Worm (Caenorhabditis elegans) whole organism, late embryonic: ENCODE results near the gene C34B4.3.

Source experiments
- elt-2 ChIP-seq: sonication (generic microtip); optimal IDR thresholded peaks from 2 replicates; lab custom pipeline; 2016; ENCODE audit warnings: missing genetic modification reagents, missing genetic modification characterization, missing compliant biosample characterization
- mec-3 ChIP-seq: sonication (generic microtip); optimal IDR thresholded peaks from 2 replicates; lab custom pipeline; 2016; ENCODE audit warnings: borderline replicate concordance, missing genetic modification characterization, missing compliant biosample characterization
- pha-4 ChIP-seq: fragments of 150-350 bp; optimal IDR thresholded peaks from 2 replicates; lab custom pipeline; 2018; ENCODE audit warnings: missing biosample characterization, missing genetic modification reagents, missing genetic modification characterization

DNA sequence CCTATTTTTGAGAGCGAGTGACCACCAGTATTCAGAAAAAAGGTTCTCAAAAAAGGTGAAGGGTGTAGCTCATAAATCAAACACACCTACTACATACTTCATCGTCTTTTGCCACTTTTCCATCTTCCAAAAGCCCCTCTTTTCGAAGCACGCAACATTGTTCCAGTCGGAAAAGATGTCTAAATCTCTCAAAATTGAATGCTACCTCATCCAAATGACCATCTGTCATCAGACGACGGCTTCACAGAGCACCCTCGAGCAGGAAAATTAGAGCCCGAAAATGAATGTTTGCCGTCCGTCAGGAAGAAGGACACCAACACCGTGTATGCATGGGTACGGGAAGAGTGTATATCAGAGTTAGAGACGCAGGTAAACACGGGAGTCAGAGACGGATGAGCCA is 49.4 kb downstream of the C34B4.3 start:
- TF ChIP-seq elt-2 = no peak
- no peak for TF ChIP-seq mec-3 (tag; lab: Kevin White, UChicago)
- TF ChIP-seq pha-4 (tag; lab: Kevin White, UChicago) = no peak
